Worm (Caenorhabditis elegans): Measurements from ENCODE around the gene W02B3.3.
A peak's percentile ranks its signal among the peaks of the same experiment; 100 is the strongest.

The W02B3.3 gene

ce11 chrIII:641759-642158 lies 26.5 kb downstream of the W02B3.3 start, which contains the start of gene W06E11.1:
W06E11.1 (plus strand) TSS chrIII:642059.
- no peak for TF ChIP-seq sox-4 (tag; optimal IDR thresholded peaks at IDR 0.05)
- TF ChIP-seq fax-1 (tag; optimal IDR thresholded peaks at IDR 0.05) = no peak
- TF ChIP-seq K09A11.1 (tag; optimal IDR thresholded peaks at IDR 0.05; ENCODE audit: insufficient read depth) = no peak
- TF ChIP-seq Y22D7AL.16 (tag; optimal IDR thresholded peaks at IDR 0.05) = no peak
- TF ChIP-seq C08G9.2 (tag; optimal IDR thresholded peaks at IDR 0.05) = no peak
- TF ChIP-seq elt-4 (tag; optimal IDR thresholded peaks at IDR 0.05) = no peak
- TF ChIP-seq nfya-1 (tag; optimal IDR thresholded peaks at IDR 0.05) = no peak
- no peak for TF ChIP-seq ref-2 (tag; optimal IDR thresholded peaks at IDR 0.05)
- TF ChIP-seq C38D4.7 (GFP tag; optimal IDR thresholded peaks at IDR 0.05) = no peak
- TF ChIP-seq ceh-19 (GFP tag; optimal IDR thresholded peaks at IDR 0.05) = no peak
- TF ChIP-seq ceh-9 (tag; optimal IDR thresholded peaks at IDR 0.05) = no peak
- no peak for TF ChIP-seq ets-4 (tag; optimal IDR thresholded peaks at IDR 0.05)
- TF ChIP-seq ceh-31 (tag; optimal IDR thresholded peaks at IDR 0.05) = no peak
- no peak for TF ChIP-seq nhr-11 (tag; optimal IDR thresholded peaks at IDR 0.05)
- TF ChIP-seq unc-55 (GFP tag; optimal IDR thresholded peaks at IDR 0.05) = no peak
- TF ChIP-seq pha-4 (tag; optimal IDR thresholded peaks at IDR 0.05) = no peak
- TF ChIP-seq pax-1 (tag; optimal IDR thresholded peaks at IDR 0.05) = no peak
- no peak for TF ChIP-seq ceh-18 (tag; optimal IDR thresholded peaks at IDR 0.05)
- TF ChIP-seq sox-2 (GFP tag; IDR thresholded peaks at IDR 0.05) = no peak
- TF ChIP-seq K02D7.2 (tag; optimal IDR thresholded peaks at IDR 0.05) = no peak

- TF ChIP-seq gmeb-2 (tag; optimal IDR thresholded peaks at IDR 0.05) (peak; percentile 37), sdc-2 (tag; optimal IDR thresholded peaks at IDR 0.05) (peak; percentile 17), dmd-4 (tag; optimal IDR thresholded peaks at IDR 0.05; ENCODE audit: borderline replicate concordance) (no peak), npax-4 (tag; optimal IDR thresholded peaks at IDR 0.05) (peak; percentile 21), F13H6.1 (tag; optimal IDR thresholded peaks at IDR 0.05) (peak; percentile 75), ahr-1 (tag; optimal IDR thresholded peaks at IDR 0.05) (peak; percentile 94), pha-2 (tag; optimal IDR thresholded peaks at IDR 0.05) (peak; percentile 85), madf-2 (tag; optimal IDR thresholded peaks at IDR 0.05) (peak; percentile 34), mec-3 (tag; optimal IDR thresholded peaks at IDR 0.05; ENCODE audit: borderline replicate concordance) (peak; percentile 25), hlh-13 (GFP tag; optimal IDR thresholded peaks at IDR 0.05) (no peak), fkh-6 (tag; optimal IDR thresholded peaks at IDR 0.05) (no peak), hlh-8 (tag; optimal IDR thresholded peaks at IDR 0.05) (peak; percentile 96), ceh-14 (tag; optimal IDR thresholded peaks at IDR 0.05) (peak; percentile 87), ceh-2 (tag; optimal IDR thresholded peaks at IDR 0.05) (peak; percentile 89), pqm-1 (tag; optimal IDR thresholded peaks at IDR 0.05) (peak; percentile 95), K02D7.2 (tag; optimal IDR thresholded peaks at IDR 0.05) (peak; percentile 63), unc-55 (GFP tag; optimal IDR thresholded peaks at IDR 0.05) (no peak), ets-4 (tag; optimal IDR thresholded peaks at IDR 0.05) (peak; percentile 89), ceh-24 (tag; optimal IDR thresholded peaks at IDR 0.05) (peak; percentile 42), ama-1 (optimal IDR thresholded peaks at IDR 0.05) (no peak), ceh-9 (tag; optimal IDR thresholded peaks at IDR 0.05) (no peak), unc-86 (tag; optimal IDR thresholded peaks at IDR 0.05) (peak; percentile 89), che-1 (tag; optimal IDR thresholded peaks at IDR 0.05) (peak; percentile 24), hlh-6 (tag; optimal IDR thresholded peaks at IDR 0.05) (no peak), hlh-15 (tag; optimal IDR thresholded peaks at IDR 0.05) (peak; percentile 87), ttx-3 (tag; optimal IDR thresholded peaks at IDR 0.05) (peak; percentile 58), pros-1 (tag; optimal IDR thresholded peaks at IDR 0.05) (no peak), fax-1 (tag; optimal IDR thresholded peaks at IDR 0.05) (peak; percentile 93), ceh-22 (tag; optimal IDR thresholded peaks at IDR 0.05) (no peak), pag-3 (tag; optimal IDR thresholded peaks at IDR 0.05; ENCODE audit: borderline replicate concordance) (peak; percentile 22), K09A11.1 (tag; optimal IDR thresholded peaks at IDR 0.05; ENCODE audit: insufficient read depth) (no peak), nhr-11 (tag; optimal IDR thresholded peaks at IDR 0.05) (no peak), pat-9 (tag; optimal IDR thresholded peaks at IDR 0.05) (no peak), lim-6 (tag; optimal IDR thresholded peaks at IDR 0.05) (peak; percentile 76), ztf-16 (tag; optimal IDR thresholded peaks at IDR 0.05) (peak; percentile 78), hlh-30 (tag; optimal IDR thresholded peaks at IDR 0.05; ENCODE audit: insufficient read depth) (no peak), ceh-48 (tag; optimal IDR thresholded peaks at IDR 0.05) (peak; percentile 98), ref-2 (tag; optimal IDR thresholded peaks at IDR 0.05) (peak; percentile 95), nhr-232 (tag; optimal IDR thresholded peaks at IDR 0.05) (no peak)
Measured at ce11 chrIII:640198-640803, 27.9 kb downstream of the W02B3.3 start, which contains the start of the genes tag-266 and tag-267. tag-266 (minus strand) TSS chrIII:640226. tag-267 (plus strand) TSS chrIII:640790.
